Fruit fly (Drosophila melanogaster): ENCODE measurements around the gene CG16713.

The CG16713 gene

DNA sequence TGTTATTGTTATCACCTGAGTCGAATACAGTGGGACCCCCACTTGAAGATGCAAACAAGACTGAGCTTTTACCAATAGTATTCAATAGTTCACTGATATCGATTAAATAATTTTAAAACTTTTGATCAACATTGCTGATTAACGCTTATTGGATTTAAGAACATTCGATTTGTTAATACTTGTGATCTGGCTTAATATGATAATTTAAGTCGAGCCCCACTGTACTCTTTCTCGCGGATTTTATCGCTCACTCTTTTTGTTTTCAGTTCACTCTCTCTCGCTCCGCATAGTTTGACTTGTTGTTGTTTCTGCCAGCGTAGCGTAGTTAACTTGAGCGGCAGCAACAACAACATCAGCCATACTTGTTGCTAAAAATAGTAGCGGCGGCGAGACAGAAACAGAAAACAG, 39.5 kb downstream of the CG16713 start (continued):
- TF ChIP-seq CG1832 (GFP tag; optimal IDR thresholded peaks at IDR 0.05) = no peak
- peak; percentile 97 for TF ChIP-seq croc (GFP tag; conservative IDR thresholded peaks at IDR 0.05)
- TF ChIP-seq sisA (GFP tag; IDR thresholded peaks at IDR 0.05) = peak; percentile 98
- TF ChIP-seq CG7839 (tag; optimal IDR thresholded peaks at IDR 0.05) = peak; percentile 99
- TF ChIP-seq Antp (GFP tag; optimal IDR thresholded peaks at IDR 0.05) = peak; percentile 98
- peak; percentile 97 for TF ChIP-seq Bteb2 (GFP tag; optimal IDR thresholded peaks at IDR 0.05)
- peak; percentile 99 for TF ChIP-seq CG12391 (tag; optimal IDR thresholded peaks at IDR 0.05)
- peak; percentile 49 for TF ChIP-seq zf30C (GFP tag; optimal IDR thresholded peaks at IDR 0.05)
- peak; percentile 97 to 99 for TF ChIP-seq bsh (GFP tag; optimal IDR thresholded peaks at IDR 0.05)
- peak; percentile 97 for TF ChIP-seq her (GFP tag; optimal IDR thresholded peaks at IDR 0.05)
- peak; percentile 74; the same call in 1 of the 4 replicates for TF ChIP-seq chinmo (GFP tag; IDR thresholded peaks at IDR 0.05; ENCODE audit: partially characterized antibody)
- TF ChIP-seq fd3F (GFP tag; optimal IDR thresholded peaks at IDR 0.05) = peak; percentile 96
- TF ChIP-seq Oli (tag; optimal IDR thresholded peaks at IDR 0.05) = peak; percentile 99
- peak; percentile 98 for TF ChIP-seq tx (GFP tag; optimal IDR thresholded peaks at IDR 0.05)
- TF ChIP-seq CG9609 (GFP tag; optimal IDR thresholded peaks at IDR 0.05) = peak; percentile 97
- no peak for TF ChIP-seq Hr39 (optimal IDR thresholded peaks at IDR 0.05)
- peak; percentile 94 for TF ChIP-seq p53 (GFP tag; optimal IDR thresholded peaks at IDR 0.05)
- TF ChIP-seq CG17361 (GFP tag; IDR thresholded peaks at IDR 0.05) = peak; percentile 98
- peak; percentile 97 for TF ChIP-seq Atf-2 (GFP tag; optimal IDR thresholded peaks at IDR 0.05)
- peak; percentile 98 for TF ChIP-seq CG1603 (tag; optimal IDR thresholded peaks at IDR 0.05)
- TF ChIP-seq peb (GFP tag; IDR thresholded peaks at IDR 0.05) = peak; percentile 97
- TF ChIP-seq Ada2b (GFP tag; IDR thresholded peaks at IDR 0.05) = peak; percentile 98
- TF ChIP-seq hbn (GFP tag; IDR thresholded peaks at IDR 0.05; ENCODE audit: partially characterized antibody) = no peak
- peak; percentile 98 for TF ChIP-seq CG4424 (GFP tag; optimal IDR thresholded peaks at IDR 0.05)
- peak; percentile 98 for TF ChIP-seq salm (tag; optimal IDR thresholded peaks at IDR 0.05)
- peak; percentile 95 for TF ChIP-seq tio (GFP tag; optimal IDR thresholded peaks at IDR 0.05)
- TF ChIP-seq Nf-YC (tag; optimal IDR thresholded peaks at IDR 0.05) = peak; percentile 92
- peak; percentile 97 for TF ChIP-seq CG8944 (GFP tag; optimal IDR thresholded peaks at IDR 0.05)
- TF ChIP-seq CG34224 (GFP tag; IDR thresholded peaks at IDR 0.05; ENCODE audit: partially characterized antibody) = no peak
- peak; percentile 99 for TF ChIP-seq CG12071 (GFP tag; optimal IDR thresholded peaks at IDR 0.05)
- peak; percentile 96 for TF ChIP-seq CG8089 (GFP tag; optimal IDR thresholded peaks at IDR 0.05)
- peak; percentile 98 for TF ChIP-seq jumu (GFP tag; optimal IDR thresholded peaks at IDR 0.05)
- TF ChIP-seq ssp (GFP tag; IDR thresholded peaks at IDR 0.05) = peak; percentile 89
- peak; percentile 95 for TF ChIP-seq bowl (GFP tag; IDR thresholded peaks at IDR 0.05)
- TF ChIP-seq hth (optimal IDR thresholded peaks at IDR 0.05) = no peak
- TF ChIP-seq yki (optimal IDR thresholded peaks at IDR 0.05) = peak; percentile 30
- TF ChIP-seq CG18764 (GFP tag; optimal IDR thresholded peaks at IDR 0.05) = peak; percentile 96
- peak; percentile 99 for TF ChIP-seq CG13424 (tag; optimal IDR thresholded peaks at IDR 0.05)
- TF ChIP-seq CG10654 (GFP tag; optimal IDR thresholded peaks at IDR 0.05) = peak; percentile 98
- TF ChIP-seq Ets97D (GFP tag; optimal IDR thresholded peaks at IDR 0.05) = peak; percentile 87
- peak; percentile 90 for TF ChIP-seq CG7271 (tag; optimal IDR thresholded peaks at IDR 0.05)
- peak; percentile 97 for TF ChIP-seq ttk (GFP tag; IDR thresholded peaks at IDR 0.05)
- no peak for TF ChIP-seq HLH4C (GFP tag; IDR thresholded peaks at IDR 0.05; ENCODE audit: partially characterized antibody)
- peak; percentile 85 for TF ChIP-seq CG15073 (GFP tag; optimal IDR thresholded peaks at IDR 0.05)
- peak; percentile 93 for TF ChIP-seq exex (tag; optimal IDR thresholded peaks at IDR 0.05)
- peak; percentile 96 for TF ChIP-seq jing (GFP tag; optimal IDR thresholded peaks at IDR 0.05)
- TF ChIP-seq ap (GFP tag; IDR thresholded peaks at IDR 0.05) = peak; percentile 96
- no peak for TF ChIP-seq sc (optimal IDR thresholded peaks at IDR 0.05)
- peak; percentile 98 for TF ChIP-seq sc (GFP tag; optimal IDR thresholded peaks at IDR 0.05)
- peak; percentile 92 for TF ChIP-seq CG10274 (GFP tag; optimal IDR thresholded peaks at IDR 0.05)
- TF ChIP-seq Nf-YA (GFP tag; IDR thresholded peaks at IDR 0.05) = peak; percentile 96
- peak; percentile 96 for TF ChIP-seq chn (GFP tag; optimal IDR thresholded peaks at IDR 0.05)
